Worm (Caenorhabditis elegans) whole organism, early embryonic: ENCODE data around the gene srj-33.

Experiments
- ama-1 ChIP-seq: fragments of 150-350 bp; optimal IDR thresholded peaks from 2 replicates; lab custom pipeline; 2014
- ets-7 ChIP-seq: sonication (generic microtip); optimal IDR thresholded peaks from 2 replicates; lab custom pipeline; 2016; ENCODE audit warnings: missing genotype, missing genetic modification characterization, missing compliant biosample characterization
- flt-1 ChIP-seq: fragments of 200-800 bp; sonication (Bioruptor generic); IDR thresholded peaks from 2 replicates; pipeline ENCODE4 v1.3.6; 2022; ENCODE audit warnings: missing genetic modification characterization, missing compliant biosample characterization
- sea-1 ChIP-seq: fragments of 200-800 bp; sonication (Bioruptor generic); conservative IDR thresholded peaks from 2 replicates; pipeline ENCODE4 v1.3.6; 2022; ENCODE audit warnings: missing genetic modification characterization, missing compliant biosample characterization

DNA sequence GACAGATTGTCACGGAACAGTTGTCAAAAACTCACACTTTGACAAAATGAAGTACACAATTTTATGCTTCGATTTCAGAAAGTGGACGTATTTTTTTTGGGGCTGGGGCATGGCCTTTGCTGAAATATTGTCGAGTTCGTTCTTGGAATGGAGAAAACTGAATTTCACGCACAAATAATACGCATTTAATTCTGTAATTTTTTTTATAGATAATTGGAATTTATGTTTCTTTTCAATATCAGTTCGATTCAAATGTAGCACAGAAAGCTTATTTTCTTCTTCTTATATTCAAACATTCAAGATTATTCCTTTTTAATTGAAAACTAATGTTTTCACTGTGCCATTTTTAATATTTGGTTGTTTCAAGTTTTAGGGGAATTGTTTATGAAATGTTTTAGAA, 23.0 kb upstream of the srj-33 start, which contains the start of gene T07C12.10:
- TF ChIP-seq ets-7 (tag; lab: Kevin White, UChicago) (no peak), sea-1 (GFP tag; lab: Robert Waterston, UW) (no peak), ama-1 (lab: Kevin White, UChicago) (no peak), flt-1 (GFP tag; lab: Robert Waterston, UW) (no peak)
